Worm (Caenorhabditis elegans): ENCODE results near the gene clk-1.

Gene clk-1

DNA sequence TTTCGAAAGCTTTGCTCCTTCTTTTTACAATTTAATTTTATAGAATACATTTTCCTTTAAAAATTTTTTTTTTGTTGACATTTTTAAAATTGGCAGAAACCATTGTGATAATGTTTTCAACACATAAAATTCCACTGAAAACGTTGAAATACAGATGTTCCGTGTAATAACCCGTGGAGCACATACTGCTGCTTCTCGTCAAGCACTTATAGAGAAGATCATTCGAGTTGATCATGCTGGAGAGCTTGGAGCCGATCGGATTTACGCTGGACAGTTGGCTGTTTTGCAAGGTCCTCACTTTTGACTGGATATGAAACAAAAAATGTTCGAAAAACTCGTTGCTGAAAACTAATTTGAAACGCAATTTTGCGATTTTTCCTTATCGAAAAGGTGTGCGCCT, at the start of gene clk-1:
Gene clk-1 (plus strand): TSS at position 155 of the 400 bp plus-strand sequence.
- TF ChIP-seq nhr-67 (tag; optimal IDR thresholded peaks at IDR 0.05) (no peak), nhr-43 (tag; optimal IDR thresholded peaks at IDR 0.05; ENCODE audit: poor library complexity, severe bottlenecking) (no peak), daf-12 (tag; optimal IDR thresholded peaks at IDR 0.05) (no peak), pha-4 (tag; optimal IDR thresholded peaks at IDR 0.05) (no peak), ama-1 (optimal IDR thresholded peaks at IDR 0.05) (peak; percentile 43)

DNA sequence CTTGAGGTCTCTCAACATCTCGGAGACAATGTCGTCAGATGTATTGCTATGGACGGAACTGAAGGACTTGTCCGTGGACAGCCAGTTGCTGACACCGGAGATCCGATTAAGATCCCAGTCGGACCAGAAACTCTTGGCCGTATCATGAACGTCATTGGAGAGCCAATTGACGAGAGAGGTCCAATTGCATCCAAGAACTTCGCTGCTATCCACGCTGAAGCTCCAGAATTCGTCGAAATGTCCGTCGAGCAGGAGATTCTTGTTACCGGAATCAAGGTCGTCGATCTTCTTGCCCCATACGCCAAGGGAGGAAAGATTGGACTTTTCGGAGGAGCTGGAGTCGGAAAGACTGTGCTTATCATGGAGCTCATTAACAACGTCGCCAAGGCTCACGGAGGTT, 48.9 kb upstream of the clk-1 start:
- TF ChIP-seq fos-1 (tag; optimal IDR thresholded peaks at IDR 0.05) = no peak
- TF ChIP-seq ZK546.5 (tag; optimal IDR thresholded peaks at IDR 0.05) = no peak
- TF ChIP-seq aly-2 (tag; optimal IDR thresholded peaks at IDR 0.05) = no peak
- TF ChIP-seq eor-1 (tag; optimal IDR thresholded peaks at IDR 0.05) = no peak
- TF ChIP-seq egl-27 (tag; optimal IDR thresholded peaks at IDR 0.05) = no peak
- TF ChIP-seq daf-12 (tag; optimal IDR thresholded peaks at IDR 0.05) = no peak
- no peak for TF ChIP-seq unc-62 (GFP tag; optimal IDR thresholded peaks at IDR 0.05)
- TF ChIP-seq nhr-67 (tag; optimal IDR thresholded peaks at IDR 0.05) = no peak
- TF ChIP-seq hmg-11 (tag; optimal IDR thresholded peaks at IDR 0.05) = no peak
- TF ChIP-seq tbx-2 (tag; optimal IDR thresholded peaks at IDR 0.05) = no peak
- TF ChIP-seq pqm-1 (tag; optimal IDR thresholded peaks at IDR 0.05) = no peak
- TF ChIP-seq ama-1 (optimal IDR thresholded peaks at IDR 0.05) = no peak
- TF ChIP-seq nhr-25 (tag; optimal IDR thresholded peaks at IDR 0.05) = no peak
- no peak for TF ChIP-seq nhr-43 (tag; optimal IDR thresholded peaks at IDR 0.05; ENCODE audit: poor library complexity, severe bottlenecking)
- no peak for TF ChIP-seq nhr-77 (tag; optimal IDR thresholded peaks at IDR 0.05)
- TF ChIP-seq skn-1 (tag; optimal IDR thresholded peaks at IDR 0.05) = no peak

- no peak for TF ChIP-seq nhr-25 (tag; optimal IDR thresholded peaks at IDR 0.05)
- no peak for TF ChIP-seq fkh-10 (GFP tag; optimal IDR thresholded peaks at IDR 0.05)
- no peak for TF ChIP-seq elt-3 (tag; optimal IDR thresholded peaks at IDR 0.05)
- TF ChIP-seq ceh-16 (tag; optimal IDR thresholded peaks at IDR 0.05) = no peak
- TF ChIP-seq jun-1 (tag; optimal IDR thresholded peaks at IDR 0.05) = no peak
- no peak for TF ChIP-seq lin-39 (tag; optimal IDR thresholded peaks at IDR 0.05)
- no peak for TF ChIP-seq mdl-1 (tag; optimal IDR thresholded peaks at IDR 0.05)
- TF ChIP-seq ama-1 (optimal IDR thresholded peaks at IDR 0.05) = no peak
- no peak for TF ChIP-seq elt-2 (tag; optimal IDR thresholded peaks at IDR 0.05)
- no peak for TF ChIP-seq ztf-11 (tag; optimal IDR thresholded peaks at IDR 0.05)
These were observed 48.0 kb upstream of the clk-1 start for ce11 chrIII:5229511-5230250.

DNA sequence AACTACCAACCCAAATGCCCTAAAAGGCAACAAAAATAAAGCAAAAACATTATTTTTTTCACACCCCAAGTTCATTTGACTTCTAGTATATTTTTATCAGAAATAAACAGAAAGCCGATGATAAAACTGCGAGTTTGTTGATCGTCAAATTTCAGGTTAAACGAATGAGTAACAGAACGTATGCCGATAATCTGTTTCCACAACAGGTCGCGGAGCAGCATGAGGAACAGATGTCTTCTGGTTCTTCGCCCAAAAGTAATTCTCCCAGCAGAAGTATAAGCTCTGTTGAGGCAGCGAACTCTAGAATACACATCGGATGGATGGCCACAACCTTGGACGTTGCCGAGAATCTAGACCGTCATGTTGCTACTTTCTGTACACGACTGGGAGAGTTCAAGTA, 47.3 kb upstream of the clk-1 start, which contains the start of gene prmt-5:
Gene prmt-5 (plus strand): TSS at position 141 of the 400 bp plus-strand sequence.
- TF ChIP-seq ceh-16 (tag; optimal IDR thresholded peaks at IDR 0.05) = no peak
- TF ChIP-seq fkh-2 (tag; optimal IDR thresholded peaks at IDR 0.05) = no peak
- TF ChIP-seq ama-1 (optimal IDR thresholded peaks at IDR 0.05) = peak; percentile 90
- peak; percentile 17 for TF ChIP-seq nhr-11 (tag; optimal IDR thresholded peaks at IDR 0.05)
- no peak for TF ChIP-seq mml-1 (tag; optimal IDR thresholded peaks at IDR 0.05)
- TF ChIP-seq lin-39 (tag; optimal IDR thresholded peaks at IDR 0.05) = no peak
- TF ChIP-seq mdl-1 (tag; optimal IDR thresholded peaks at IDR 0.05) = no peak
- TF ChIP-seq nhr-67 (tag; optimal IDR thresholded peaks at IDR 0.05) = no peak
- no peak for TF ChIP-seq nhr-237 (tag; optimal IDR thresholded peaks at IDR 0.05)
- peak; percentile 13 for TF ChIP-seq pha-4 (tag; optimal IDR thresholded peaks at IDR 0.05)
- no peak for TF ChIP-seq elt-1 (tag; optimal IDR thresholded peaks at IDR 0.05)
- TF ChIP-seq nfya-1 (tag; optimal IDR thresholded peaks at IDR 0.05; ENCODE audit: insufficient read depth) = no peak
- TF ChIP-seq fos-1 (tag; optimal IDR thresholded peaks at IDR 0.05) = no peak
- TF ChIP-seq lsy-12 (tag; optimal IDR thresholded peaks at IDR 0.05) = peak; percentile 81
- no peak for TF ChIP-seq eor-1 (tag; optimal IDR thresholded peaks at IDR 0.05)
- TF ChIP-seq snpc-4 (tag; optimal IDR thresholded peaks at IDR 0.05) = no peak
- no peak for TF ChIP-seq sea-2 (GFP tag; optimal IDR thresholded peaks at IDR 0.05)
- no peak for TF ChIP-seq egl-5 (tag; optimal IDR thresholded peaks at IDR 0.05)
- TF ChIP-seq pqm-1 (tag; optimal IDR thresholded peaks at IDR 0.05) = peak; percentile 18
- no peak for TF ChIP-seq lin-15B (tag; optimal IDR thresholded peaks at IDR 0.05)
- TF ChIP-seq hmg-11 (tag; optimal IDR thresholded peaks at IDR 0.05) = no peak
- TF ChIP-seq zag-1 (tag; optimal IDR thresholded peaks at IDR 0.05) = no peak
- TF ChIP-seq nhr-77 (tag; optimal IDR thresholded peaks at IDR 0.05) = peak; percentile 22
- peak; percentile 73 for TF ChIP-seq nhr-43 (tag; optimal IDR thresholded peaks at IDR 0.05; ENCODE audit: poor library complexity, severe bottlenecking)
- TF ChIP-seq unc-62 (GFP tag; optimal IDR thresholded peaks at IDR 0.05) = no peak
- TF ChIP-seq nhr-76 (tag; optimal IDR thresholded peaks at IDR 0.05) = no peak
- TF ChIP-seq ZK546.5 (tag; optimal IDR thresholded peaks at IDR 0.05) = no peak
- TF ChIP-seq nhr-23 (tag; optimal IDR thresholded peaks at IDR 0.05) = peak; percentile 35
- no peak for TF ChIP-seq unc-39 (tag; optimal IDR thresholded peaks at IDR 0.05)
- TF ChIP-seq jun-1 (tag; optimal IDR thresholded peaks at IDR 0.05) = no peak
- TF ChIP-seq skn-1 (tag; optimal IDR thresholded peaks at IDR 0.05) = no peak
- no peak for TF ChIP-seq tbx-2 (tag; optimal IDR thresholded peaks at IDR 0.05)
- peak; percentile 76 for TF ChIP-seq aly-2 (tag; optimal IDR thresholded peaks at IDR 0.05)
- peak; percentile 27 for TF ChIP-seq elt-2 (tag; optimal IDR thresholded peaks at IDR 0.05)
- TF ChIP-seq nhr-25 (tag; optimal IDR thresholded peaks at IDR 0.05) = peak; percentile 30
- no peak for TF ChIP-seq egl-27 (tag; optimal IDR thresholded peaks at IDR 0.05)
- TF ChIP-seq nhr-12 (tag; optimal IDR thresholded peaks at IDR 0.05) = no peak
- TF ChIP-seq elt-3 (tag; optimal IDR thresholded peaks at IDR 0.05) = peak in 1 of 3 experiments; percentile 13
- TF ChIP-seq fkh-10 (GFP tag; optimal IDR thresholded peaks at IDR 0.05) = no peak
- no peak for TF ChIP-seq ceh-9 (tag; optimal IDR thresholded peaks at IDR 0.05)

Measured in whole organism, L3 larva.